Fruit fly (Drosophila melanogaster) whole organism, embryonic: ENCODE results near the gene EMC3.

ENCODE experiments used
- BEAF-32 ChIP-seq: fragments of 200-800 bp; sonication (Bioruptor generic); optimal IDR thresholded peaks from 3 replicates; lab custom pipeline; 2017; ENCODE audit warnings: missing biosample characterization, missing genetic modification characterization, mild to moderate bottlenecking, moderate library complexity, missing genetic modification reagents
- Bgb ChIP-seq: fragments of 200-800 bp; sonication (Bioruptor generic); IDR thresholded peaks from 2 replicates; pipeline ENCODE4 v1.3.6; 2022; ENCODE audit warnings: missing biosample characterization, missing genetic modification characterization; ENCODE audit not compliant: partially characterized antibody
- CG10209 ChIP-seq: fragments of 200-800 bp; sonication (Bioruptor generic); optimal IDR thresholded peaks from 3 replicates; lab custom pipeline; 2017; ENCODE audit warnings: missing biosample characterization, mild to moderate bottlenecking, missing genetic modification characterization, missing genetic modification reagents
- CG13287 ChIP-seq: fragments of 200-800 bp; sonication (Bioruptor generic); IDR thresholded peaks from 2 replicates; pipeline ENCODE4 v1.3.6; 2022; ENCODE audit warnings: missing biosample characterization, missing genetic modification characterization; ENCODE audit not compliant: partially characterized antibody
- CG14710 ChIP-seq: fragments of 200-800 bp; sonication (Bioruptor generic); optimal IDR thresholded peaks from 3 replicates; lab custom pipeline; 2019; ENCODE audit warnings: missing biosample characterization, mild to moderate bottlenecking, missing genetic modification characterization, moderate library complexity
- CG14860 ChIP-seq: fragments of 200-800 bp; sonication (Bioruptor generic); IDR thresholded peaks from 3 replicates; pipeline ENCODE4 v1.3.6; 2022; ENCODE audit warnings: missing biosample characterization, missing genetic modification characterization; ENCODE audit not compliant: partially characterized antibody
- CG15011 ChIP-seq: fragments of 200-800 bp; sonication (Bioruptor generic); optimal IDR thresholded peaks from 3 replicates; lab custom pipeline; 2018; ENCODE audit warnings: missing biosample characterization, mild to moderate bottlenecking, missing genetic modification characterization
- CG1602 ChIP-seq: fragments of 200-800 bp; sonication (Bioruptor generic); optimal IDR thresholded peaks from 3 replicates; lab custom pipeline; 2016; ENCODE audit warnings: missing biosample characterization, missing genetic modification characterization
- CG18599 ChIP-seq: fragments of 200-800 bp; sonication (Bioruptor generic); optimal IDR thresholded peaks from 3 replicates; lab custom pipeline; 2017; ENCODE audit warnings: missing biosample characterization, missing genetic modification characterization, mild to moderate bottlenecking, moderate library complexity, missing genetic modification reagents
- CG31224 ChIP-seq: fragments of 200-800 bp; sonication (Bioruptor generic); IDR thresholded peaks from 2 replicates; pipeline ENCODE4 v1.3.6; 2022; ENCODE audit warnings: missing biosample characterization, missing genetic modification characterization
- CG33557 ChIP-seq: fragments of 200-800 bp; sonication (Bioruptor generic); optimal IDR thresholded peaks from 2 replicates; lab custom pipeline; 2019; ENCODE audit warnings: missing biosample characterization, mild to moderate bottlenecking, missing genetic modification characterization, moderate library complexity
- CG42726 ChIP-seq: fragments of 200-800 bp; sonication (Bioruptor generic); IDR thresholded peaks from 2 replicates; pipeline ENCODE4 v1.3.6; 2022; ENCODE audit warnings: missing biosample characterization, missing genetic modification characterization; ENCODE audit not compliant: partially characterized antibody
- CG4730 ChIP-seq: fragments of 200-800 bp; sonication (Bioruptor generic); IDR thresholded peaks from 2 replicates; pipeline ENCODE4 v1.3.6; 2022; ENCODE audit warnings: missing biosample characterization, missing genetic modification characterization
- CG6765 ChIP-seq: fragments of 200-800 bp; sonication (Bioruptor generic); optimal IDR thresholded peaks from 3 replicates; lab custom pipeline; 2017; ENCODE audit warnings: missing biosample characterization, mild to moderate bottlenecking, missing genetic modification characterization
- CG7963 ChIP-seq: fragments of 200-800 bp; sonication (Bioruptor generic); IDR thresholded peaks from 3 replicates; pipeline ENCODE4 v1.3.6; 2022; ENCODE audit warnings: missing biosample characterization, missing genetic modification characterization; ENCODE audit not compliant: partially characterized antibody
- Camta ChIP-seq: fragments of 200-800 bp; sonication (Bioruptor generic); optimal IDR thresholded peaks from 2 replicates; lab custom pipeline; 2016; ENCODE audit warnings: missing biosample characterization, missing genetic modification characterization
- CoRest ChIP-seq: fragments of 200-800 bp; sonication (Bioruptor generic); optimal IDR thresholded peaks from 3 replicates; lab custom pipeline; 2018; ENCODE audit warnings: missing biosample characterization, mild to moderate bottlenecking, missing genetic modification characterization, moderate library complexity
- Deaf1 ChIP-seq: fragments of 200-800 bp; optimal IDR thresholded peaks from 3 replicates; lab custom pipeline; 2019; ENCODE audit warnings: missing biosample characterization, mild to moderate bottlenecking, missing genetic modification characterization, moderate library complexity
- Dll ChIP-seq: fragments of 200-800 bp; sonication (Bioruptor generic); IDR thresholded peaks from 4 replicates; pipeline ENCODE4 v1.3.6; 2022; ENCODE audit warnings: missing biosample characterization, missing genetic modification characterization; ENCODE audit not compliant: partially characterized antibody
- Doc3 ChIP-seq: fragments of 200-800 bp; sonication (Bioruptor generic); IDR thresholded peaks from 3 replicates; pipeline ENCODE4 v1.3.6; 2022; ENCODE audit warnings: missing biosample characterization, missing genetic modification characterization; ENCODE audit not compliant: partially characterized antibody
- Dref ChIP-seq: fragments of 200-800 bp; sonication (Bioruptor generic); IDR thresholded peaks from 2 replicates; pipeline ENCODE4 v1.3.6; 2022; ENCODE audit warnings: missing biosample characterization, missing genetic modification characterization
- GATAe ChIP-seq: fragments of 200-800 bp; sonication (Bioruptor generic); conservative IDR thresholded peaks from 2 replicates; pipeline ENCODE4 v1.3.6; 2022; ENCODE audit warnings: missing biosample characterization, missing genetic modification characterization
- Lhr ChIP-seq: fragments of 200-800 bp; sonication (Bioruptor generic); optimal IDR thresholded peaks from 3 replicates; lab custom pipeline; 2017; ENCODE audit warnings: mild to moderate bottlenecking, missing biosample characterization, missing genetic modification reagents, missing genetic modification characterization
- MBD-R2 ChIP-seq: fragments of 200-800 bp; sonication (Bioruptor generic); IDR thresholded peaks from 2 replicates; pipeline ENCODE4 v1.3.6; 2022; ENCODE audit warnings: missing biosample characterization, missing genetic modification characterization
- Max ChIP-seq: fragments of 200-800 bp; sonication (Bioruptor generic); optimal IDR thresholded peaks from 2 replicates; lab custom pipeline; 2016; ENCODE audit warnings: missing biosample characterization, mild to moderate bottlenecking, missing genetic modification characterization
- Med ChIP-seq: fragments of 200-800 bp; sonication (Bioruptor generic); peaks from one replicate; lab custom pipeline; 2016; ENCODE audit warnings: missing biosample characterization, missing genetic modification characterization, mild to moderate bottlenecking, inconsistent platforms, moderate library complexity
- Mrtf ChIP-seq: fragments of 200-800 bp; sonication (Bioruptor generic); IDR thresholded peaks from 3 replicates; pipeline ENCODE4 v1.3.6; 2022; ENCODE audit warnings: missing biosample characterization, missing genetic modification characterization
- Myb ChIP-seq: fragments of 200-800 bp; sonication (Bioruptor generic); optimal IDR thresholded peaks from 2 replicates; lab custom pipeline; 2016; ENCODE audit warnings: missing biosample characterization, missing genetic modification characterization
- NFAT ChIP-seq: fragments of 200-800 bp; sonication (Bioruptor generic); IDR thresholded peaks from 2 replicates; pipeline ENCODE4 v1.3.6; 2022; ENCODE audit warnings: missing biosample characterization, missing genetic modification characterization
- Oaz ChIP-seq: fragments of 200-800 bp; sonication (Bioruptor generic); IDR thresholded peaks from 2 replicates; pipeline ENCODE4 v1.3.6; 2022; ENCODE audit warnings: missing biosample characterization, missing genetic modification characterization
- amos ChIP-seq: fragments of 200-800 bp; sonication (Bioruptor generic); IDR thresholded peaks from 2 replicates; pipeline ENCODE4 v1.3.6; 2022; ENCODE audit warnings: missing biosample characterization, missing genetic modification characterization; ENCODE audit not compliant: partially characterized antibody
- ato ChIP-seq: fragments of 200-800 bp; sonication (Bioruptor generic); IDR thresholded peaks from 2 replicates; pipeline ENCODE4 v1.3.6; 2022; ENCODE audit warnings: missing biosample characterization, missing genetic modification characterization; ENCODE audit not compliant: partially characterized antibody
- croc ChIP-seq: fragments of 200-800 bp; sonication (Bioruptor generic); conservative IDR thresholded peaks from 3 replicates; pipeline ENCODE4 v1.3.6; 2022; ENCODE audit warnings: missing biosample characterization, missing genetic modification characterization
- crol ChIP-seq: fragments of 200-800 bp; sonication (Bioruptor generic); IDR thresholded peaks from 2 replicates; pipeline ENCODE4 v1.3.6; 2022; ENCODE audit warnings: missing biosample characterization, missing genetic modification characterization
- crp ChIP-seq, 2 experiments: fragments of 200-800 bp; sonication (Bioruptor generic); optimal IDR thresholded peaks; 2 replicates in 1 of 2; 3 replicates in 1 of 2; lab custom pipeline; 2017; ENCODE audit warnings: missing biosample characterization in 2 of 2, missing genetic modification characterization in 2 of 2, mild to moderate bottlenecking in 1 of 2, moderate library complexity in 1 of 2
- dm ChIP-seq: fragments of 200-800 bp; sonication (Bioruptor generic); optimal IDR thresholded peaks from 3 replicates; lab custom pipeline; 2016; ENCODE audit warnings: missing biosample characterization, missing genetic modification characterization
- ham ChIP-seq: fragments of 200-800 bp; sonication (Bioruptor generic); IDR thresholded peaks from 2 replicates; pipeline ENCODE4 v1.3.6; 2022; ENCODE audit warnings: missing biosample characterization, missing genetic modification characterization
- inv ChIP-seq: fragments of 200-800 bp; sonication (Bioruptor generic); IDR thresholded peaks from 2 replicates; pipeline ENCODE4 v1.3.6; 2022; ENCODE audit warnings: missing biosample characterization, missing genetic modification characterization; ENCODE audit not compliant: partially characterized antibody
- knrl ChIP-seq: fragments of 200-800 bp; sonication (Bioruptor generic); IDR thresholded peaks from 3 replicates; pipeline ENCODE4 v1.3.6; 2022; ENCODE audit warnings: missing biosample characterization, missing genetic modification characterization; ENCODE audit not compliant: partially characterized antibody
- mld ChIP-seq: fragments of 200-800 bp; sonication (Bioruptor generic); IDR thresholded peaks from 3 replicates; pipeline ENCODE4 v1.3.6; 2022; ENCODE audit warnings: missing biosample characterization, missing genetic modification characterization; ENCODE audit not compliant: partially characterized antibody
- otp ChIP-seq: fragments of 200-800 bp; sonication (Bioruptor generic); IDR thresholded peaks from 3 replicates; pipeline ENCODE4, ENCODE4 v1.3.6; 2022; ENCODE audit warnings: missing biosample characterization, missing genetic modification characterization
- phol ChIP-seq: fragments of 200-800 bp; sonication (Bioruptor generic); optimal IDR thresholded peaks from 3 replicates; lab custom pipeline; 2018; ENCODE audit warnings: missing biosample characterization, mild to moderate bottlenecking, missing genetic modification characterization, moderate library complexity
- pzg ChIP-seq: fragments of 200-800 bp; sonication (Bioruptor generic); optimal IDR thresholded peaks from 3 replicates; lab custom pipeline; 2018; ENCODE audit warnings: missing biosample characterization, mild to moderate bottlenecking, missing genetic modification characterization, moderate library complexity
- sc ChIP-seq, 3 experiments: fragments of >200 bp in 2 of 3; fragments of 200-800 bp in 1 of 3; sonication (Bioruptor generic) in 1 of 3; optimal IDR thresholded peaks; 2 replicates in 2 of 3; 3 replicates in 1 of 3; lab custom pipeline; 2017; ENCODE audit warnings: mild to moderate bottlenecking in 1 of 3, missing biosample characterization in 1 of 3, missing genetic modification characterization in 1 of 3, missing genetic modification reagents in 1 of 3
- unc-4 ChIP-seq: fragments of 200-800 bp; sonication (Bioruptor generic); IDR thresholded peaks from 2 replicates; pipeline ENCODE4 v1.3.6; 2022; ENCODE audit warnings: missing biosample characterization, missing genetic modification characterization; ENCODE audit not compliant: partially characterized antibody
- z ChIP-seq: fragments of 200-800 bp; sonication (Bioruptor generic); IDR thresholded peaks from 3 replicates; pipeline ENCODE4 v1.3.6; 2022; ENCODE audit warnings: missing biosample characterization, missing genetic modification characterization
- zen2 ChIP-seq: fragments of 200-800 bp; sonication (Bioruptor generic); IDR thresholded peaks from 3 replicates; pipeline ENCODE4 v1.3.6; 2022; ENCODE audit warnings: missing biosample characterization, missing genetic modification characterization; ENCODE audit not compliant: partially characterized antibody

The EMC3 gene

DNA sequence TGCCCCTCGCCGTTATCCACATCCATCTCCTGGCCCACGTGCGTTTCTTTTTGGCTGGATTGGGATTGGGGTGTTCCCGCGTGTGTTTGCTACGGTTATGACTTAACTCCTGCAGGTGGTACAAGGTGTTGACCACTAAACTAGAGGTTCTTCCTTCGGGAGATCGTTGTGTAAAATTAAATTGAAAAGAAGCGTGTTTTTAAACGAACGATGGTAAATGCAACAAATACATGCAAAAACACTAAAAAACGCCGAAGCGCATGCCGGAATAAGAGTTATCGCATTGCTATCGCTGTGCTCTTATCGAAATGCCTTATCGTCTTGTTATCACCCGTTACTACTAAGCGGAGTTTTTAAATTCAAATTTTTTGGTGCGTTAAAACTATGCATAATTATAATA, 37.5 kb upstream of the EMC3 start, which contains the start of gene CG6724 (continued):
- TF ChIP-seq Deaf1 (tag; lab: Kevin White, UChicago): no peak
- TF ChIP-seq Bgb (GFP tag; lab: Robert Waterston, UW): peak; percentile 81
- TF ChIP-seq CG14860 (GFP tag; lab: Robert Waterston, UW): peak; percentile 45
- no peak for TF ChIP-seq GATAe (GFP tag; lab: Robert Waterston, UW)
- no peak for TF ChIP-seq CG10209 (GFP tag; lab: Kevin White, UChicago)
- TF ChIP-seq CG13287 (GFP tag; lab: Robert Waterston, UW): peak; percentile 80
- no peak for TF ChIP-seq Oaz (GFP tag; lab: Robert Waterston, UW)
- peak; percentile 77 for TF ChIP-seq pzg
- TF ChIP-seq ato (GFP tag; lab: Robert Waterston, UW): peak; percentile 71
- peak; percentile 73; the same call in 1 of the 2 replicates for TF ChIP-seq CG42726 (GFP tag; lab: Robert Waterston, UW)
- no peak for TF ChIP-seq otp
- TF ChIP-seq CoRest (tag; lab: Kevin White, UChicago): peak; percentile 4
- no peak for TF ChIP-seq CG33557
- TF ChIP-seq zen2 (GFP tag; lab: Robert Waterston, UW): 0 out of 3 replicates have a peak, but pooled peaks have one; percentile 46
- TF ChIP-seq CG31224 (GFP tag; lab: Robert Waterston, UW): no peak
- TF ChIP-seq inv (GFP tag; lab: Robert Waterston, UW): peak; percentile 50
- no peak for TF ChIP-seq CG15011 (GFP tag; lab: Kevin White, UChicago)
- no peak for TF ChIP-seq croc (GFP tag; lab: Robert Waterston, UW)
- peak; percentile 61 for TF ChIP-seq unc-4 (GFP tag; lab: Robert Waterston, UW)
- peak; percentile 90 for TF ChIP-seq dm
- TF ChIP-seq Camta (GFP tag; lab: Kevin White, UChicago): no peak
- no peak for TF ChIP-seq z (GFP tag; lab: Robert Waterston, UW)
- peak; percentile 51; the same call in 1 of the 2 replicates for TF ChIP-seq crol (GFP tag; lab: Robert Waterston, UW)
- no peak for TF ChIP-seq sc (optimal IDR thresholded peaks at IDR 0.05; lab: Kevin White, UChicago)
- TF ChIP-seq sc (GFP tag; optimal IDR thresholded peaks at IDR 0.05; lab: Kevin White, UChicago): no peak
- TF ChIP-seq Max: peak; percentile 25
- TF ChIP-seq crp (GFP tag; optimal IDR thresholded peaks at IDR 0.05; lab: Kevin White, UChicago): peak in 1 of 2 experiments; percentile 31
- peak; percentile 69; the same call in 3 of the 4 replicates for TF ChIP-seq Dll (GFP tag; lab: Robert Waterston, UW)
- TF ChIP-seq ham (GFP tag; lab: Robert Waterston, UW): no peak
- peak; percentile 55; the same call in 2 of the 3 replicates for TF ChIP-seq knrl (GFP tag; lab: Robert Waterston, UW)
- no peak for TF ChIP-seq CG4730
- peak; percentile 71 for TF ChIP-seq amos
- TF ChIP-seq Lhr (GFP tag; lab: Kevin White, UChicago): no peak
- TF ChIP-seq NFAT (GFP tag; lab: Robert Waterston, UW): no peak
- TF ChIP-seq Doc3 (GFP tag; lab: Robert Waterston, UW): peak; percentile 28; the same call in 1 of the 3 replicates
- TF ChIP-seq CG18599 (GFP tag; lab: Kevin White, UChicago): no peak
- TF ChIP-seq Dref (GFP tag; lab: Robert Waterston, UW): peak; percentile 95
- peak; percentile 73 for TF ChIP-seq Med
- TF ChIP-seq Mrtf (GFP tag; lab: Robert Waterston, UW): no peak
- TF ChIP-seq phol (tag; lab: Kevin White, UChicago): peak; percentile 7
- TF ChIP-seq CG14710 (tag; lab: Kevin White, UChicago): peak; percentile 24
- TF ChIP-seq mld: no peak
- peak; percentile 98 for TF ChIP-seq Myb
- no peak for TF ChIP-seq CG6765 (GFP tag; lab: Kevin White, UChicago)
- TF ChIP-seq CG1602 (GFP tag; lab: Kevin White, UChicago): no peak
- peak; percentile 69; the same call in 1 of the 2 replicates for TF ChIP-seq MBD-R2 (GFP tag; lab: Robert Waterston, UW)
- peak; percentile 61; the same call in 2 of the 3 replicates for TF ChIP-seq CG7963
- peak; percentile 65 for TF ChIP-seq BEAF-32 (GFP tag; lab: Kevin White, UChicago)
